Worm (Caenorhabditis elegans) whole organism, young adult: ENCODE data around the gene F59A1.13.
A peak's percentile ranks its signal among the peaks of the same experiment; 100 is the strongest.

Experiments
- B0035.1 ChIP-seq: sonication (generic microtip); optimal IDR thresholded peaks from 2 replicates; lab custom pipeline; 2016; ENCODE audit warnings: missing genetic modification characterization, mild to moderate bottlenecking, missing compliant biosample characterization, missing genotype, missing genetic modification reagents
- B0336.3 ChIP-seq: fragments of 200-800 bp; sonication (Bioruptor generic); IDR thresholded peaks from 2 replicates; pipeline ENCODE4 v1.3.6; 2022; ENCODE audit warnings: missing genetic modification characterization, missing compliant biosample characterization
- C06A6.2 ChIP-seq: fragments of 200-800 bp; sonication (Bioruptor generic); conservative IDR thresholded peaks from 2 replicates; pipeline ENCODE4 v1.3.6; 2022; ENCODE audit warnings: missing genetic modification characterization, missing compliant biosample characterization
- F10E7.11 ChIP-seq: sonication (generic microtip); optimal IDR thresholded peaks from 2 replicates; lab custom pipeline; 2017; ENCODE audit warnings: mild to moderate bottlenecking, missing genetic modification characterization, moderate library complexity, missing compliant biosample characterization
- F22D6.2 ChIP-seq: sonication (generic microtip); optimal IDR thresholded peaks from 2 replicates; lab custom pipeline; 2016; ENCODE audit warnings: mild to moderate bottlenecking, missing genetic modification characterization, missing compliant biosample characterization
- F23B12.7 ChIP-seq: sonication (generic microtip); optimal IDR thresholded peaks from 2 replicates; lab custom pipeline; 2017; ENCODE audit warnings: missing genetic modification characterization, mild to moderate bottlenecking, missing compliant biosample characterization, antibody characterized with exemption, moderate library complexity; ENCODE audit not compliant: insufficient read depth
- F39B2.1 ChIP-seq: fragments of 200-800 bp; sonication (Bioruptor generic); IDR thresholded peaks from 2 replicates; pipeline ENCODE4 v1.3.6; 2022; ENCODE audit warnings: missing genetic modification reagents, missing genetic modification characterization, missing compliant biosample characterization
- F49E8.2 ChIP-seq: sonication (generic microtip); optimal IDR thresholded peaks from 3 replicates; lab custom pipeline; 2017; ENCODE audit warnings: missing genetic modification characterization, mild to moderate bottlenecking, missing compliant biosample characterization, antibody characterized with exemption, moderate library complexity; ENCODE audit not compliant: insufficient read depth
- K11D2.4 ChIP-seq: fragments of 200-800 bp; sonication (Bioruptor generic); IDR thresholded peaks from 2 replicates; pipeline ENCODE4 v1.3.6; 2022; ENCODE audit warnings: missing genetic modification reagents, missing genetic modification characterization, missing compliant biosample characterization
- T07F8.4 ChIP-seq: sonication (generic microtip); optimal IDR thresholded peaks from 2 replicates; lab custom pipeline; 2016; ENCODE audit warnings: mild to moderate bottlenecking, missing genetic modification characterization, moderate library complexity, missing compliant biosample characterization
- T26A5.8 ChIP-seq: sonication (generic microtip); optimal IDR thresholded peaks from 2 replicates; lab custom pipeline; 2016; ENCODE audit warnings: missing genetic modification characterization, missing compliant biosample characterization
- Y79H2A.3 ChIP-seq: fragments of 200-800 bp; sonication (Bioruptor generic); conservative IDR thresholded peaks from 2 replicates; pipeline ENCODE4 v1.3.6; 2022; ENCODE audit warnings: missing genetic modification reagents, missing genetic modification characterization, missing compliant biosample characterization
- atf-7 ChIP-seq: sonication (generic microtip); optimal IDR thresholded peaks from 2 replicates; lab custom pipeline; 2017; ENCODE audit warnings: mild to moderate bottlenecking, missing genetic modification characterization, missing compliant biosample characterization
- attf-5 ChIP-seq: fragments of 200-800 bp; sonication (Bioruptor generic); optimal IDR thresholded peaks from 2 replicates; lab custom pipeline; 2018; ENCODE audit warnings: mild to moderate bottlenecking, missing genetic modification characterization, missing compliant biosample characterization
- attf-6 ChIP-seq: fragments of 200-800 bp; sonication (Bioruptor generic); IDR thresholded peaks from 2 replicates; pipeline ENCODE4 v1.3.6; 2022; ENCODE audit warnings: missing genetic modification reagents, missing genetic modification characterization, missing compliant biosample characterization
- ccch-3 ChIP-seq: fragments of 200-800 bp; sonication (Bioruptor generic); optimal IDR thresholded peaks from 2 replicates; lab custom pipeline; 2018; ENCODE audit warnings: mild to moderate bottlenecking, missing genetic modification characterization, missing compliant biosample characterization
- cebp-1 ChIP-seq, 2 experiments: fragments of 200-800 bp in 1 of 2; sonication (Bioruptor generic) in 1 of 2; sonication (generic microtip) in 1 of 2; IDR thresholded peaks in 1 of 2; optimal IDR thresholded peaks in 1 of 2; 2 replicates each; pipeline versions ENCODE4 v1.3.6 to Lab custom; 2017 to 2022; ENCODE audit warnings: missing compliant biosample characterization in 2 of 2, missing genetic modification characterization in 2 of 2, mild to moderate bottlenecking in 1 of 2, missing genetic modification reagents in 1 of 2, moderate library complexity in 1 of 2
- ceh-100 ChIP-seq: fragments of 200-800 bp; sonication (Bioruptor generic); IDR thresholded peaks from 2 replicates; pipeline ENCODE4 v1.3.6; 2022; ENCODE audit warnings: missing genetic modification reagents, missing genetic modification characterization, missing compliant biosample characterization
- ceh-58 ChIP-seq: fragments of 200-800 bp; sonication (Bioruptor generic); IDR thresholded peaks from 2 replicates; pipeline ENCODE4 v1.3.6; 2022; ENCODE audit warnings: missing genetic modification characterization, missing compliant biosample characterization
- ceh-91 ChIP-seq: fragments of 200-800 bp; sonication (Bioruptor generic); IDR thresholded peaks from 2 replicates; pipeline ENCODE4 v1.3.6; 2022; ENCODE audit warnings: missing genetic modification reagents, missing genetic modification characterization, missing compliant biosample characterization
- chd-7 ChIP-seq: sonication (generic microtip); optimal IDR thresholded peaks from 2 replicates; lab custom pipeline; 2016; ENCODE audit warnings: mild to moderate bottlenecking, missing genetic modification characterization, moderate library complexity, missing compliant biosample characterization
- dox-1 ChIP-seq: fragments of 200-800 bp; sonication (Bioruptor generic); IDR thresholded peaks from 2 replicates; pipeline ENCODE4 v1.3.6; 2022; ENCODE audit warnings: missing genetic modification reagents, missing genetic modification characterization, missing compliant biosample characterization
- dpff-1 ChIP-seq: sonication (generic microtip); optimal IDR thresholded peaks from 2 replicates; lab custom pipeline; 2017; ENCODE audit warnings: mild to moderate bottlenecking, missing genetic modification characterization, missing compliant biosample characterization
- egl-18 ChIP-seq: fragments of 200-800 bp; sonication (Bioruptor generic); IDR thresholded peaks from 2 replicates; pipeline ENCODE4 v1.3.6; 2022; ENCODE audit warnings: missing genetic modification reagents, missing genetic modification characterization, missing compliant biosample characterization
- egl-44 ChIP-seq: fragments of 200-800 bp; sonication (Bioruptor generic); IDR thresholded peaks from 2 replicates; pipeline ENCODE4 v1.3.6; 2022; ENCODE audit warnings: missing genetic modification reagents, missing genetic modification characterization, missing compliant biosample characterization
- egrh-3 ChIP-seq: fragments of 200-800 bp; sonication (Bioruptor generic); IDR thresholded peaks from 2 replicates; pipeline ENCODE4 v1.3.6; 2022; ENCODE audit warnings: missing genetic modification reagents, missing genetic modification characterization, missing compliant biosample characterization
- ekl-4 ChIP-seq: fragments of 200-800 bp; sonication (Bioruptor generic); IDR thresholded peaks from 2 replicates; pipeline ENCODE4 v1.3.6; 2022; ENCODE audit warnings: missing genetic modification reagents, missing genetic modification characterization, missing compliant biosample characterization
- ets-4 ChIP-seq: fragments of 200-800 bp; sonication (Bioruptor generic); optimal IDR thresholded peaks from 2 replicates; lab custom pipeline; 2018; ENCODE audit warnings: mild to moderate bottlenecking, missing genetic modification characterization, missing compliant biosample characterization
- fkh-3 ChIP-seq: sonication (generic microtip); optimal IDR thresholded peaks from 2 replicates; lab custom pipeline; 2016; ENCODE audit warnings: mild to moderate bottlenecking, missing genetic modification characterization, missing compliant biosample characterization
- hlh-26 ChIP-seq: fragments of 200-800 bp; sonication (Bioruptor generic); conservative IDR thresholded peaks from 2 replicates; pipeline ENCODE4 v1.3.6; 2022; ENCODE audit warnings: missing genetic modification reagents, missing genetic modification characterization, missing compliant biosample characterization
- hmg-1.2 ChIP-seq: fragments of 200-800 bp; sonication (Bioruptor generic); IDR thresholded peaks from 2 replicates; pipeline ENCODE4 v1.3.6; 2022; ENCODE audit warnings: missing genetic modification reagents, missing genetic modification characterization, missing compliant biosample characterization
- hrde-1 ChIP-seq: sonication (generic microtip); optimal IDR thresholded peaks from 2 replicates; lab custom pipeline; 2016; ENCODE audit warnings: missing genetic modification characterization, mild to moderate bottlenecking, missing compliant biosample characterization, moderate library complexity, missing genotype, missing genetic modification reagents, borderline replicate concordance
- hsf-1 ChIP-seq: fragments of 200-800 bp; sonication (Bioruptor generic); IDR thresholded peaks from 2 replicates; pipeline ENCODE4 v1.3.6; 2022; ENCODE audit warnings: missing genetic modification reagents, missing genetic modification characterization, missing compliant biosample characterization
- lin-26 ChIP-seq: fragments of 200-800 bp; sonication (Bioruptor generic); IDR thresholded peaks from 2 replicates; pipeline ENCODE4 v1.3.6; 2022; ENCODE audit warnings: missing genetic modification reagents, missing genetic modification characterization, missing compliant biosample characterization
- lir-1 ChIP-seq: fragments of 200-800 bp; sonication (Bioruptor generic); conservative IDR thresholded peaks from 2 replicates; pipeline ENCODE4 v1.3.6; 2022; ENCODE audit warnings: missing genetic modification reagents, missing genetic modification characterization, missing compliant biosample characterization
- madf-3 ChIP-seq: fragments of 200-800 bp; sonication (Bioruptor generic); IDR thresholded peaks from 2 replicates; pipeline ENCODE4 v1.3.6; 2022; ENCODE audit warnings: missing genetic modification reagents, missing genetic modification characterization, missing compliant biosample characterization
- mes-4 ChIP-seq: sonication (generic microtip); optimal IDR thresholded peaks from 2 replicates; lab custom pipeline; 2016; ENCODE audit warnings: missing genotype, missing genetic modification characterization, missing compliant biosample characterization
- nfya-1 ChIP-seq: sonication (generic microtip); optimal IDR thresholded peaks from 2 replicates; lab custom pipeline; 2017; ENCODE audit warnings: antibody characterized with exemption, missing compliant biosample characterization, missing genetic modification characterization, borderline replicate concordance; ENCODE audit not compliant: insufficient read depth
- nfyb-1 ChIP-seq: fragments of 200-800 bp; sonication (Bioruptor generic); IDR thresholded peaks from 2 replicates; pipeline ENCODE4 v1.3.6; 2022; ENCODE audit warnings: missing genetic modification reagents, missing genetic modification characterization, missing compliant biosample characterization
- nhr-80 ChIP-seq: sonication (generic microtip); optimal IDR thresholded peaks from 2 replicates; lab custom pipeline; 2016; ENCODE audit warnings: missing genetic modification characterization, missing compliant biosample characterization
- nhr-90 ChIP-seq: sonication (generic microtip); optimal IDR thresholded peaks from 2 replicates; lab custom pipeline; 2016; ENCODE audit warnings: missing genotype, mild to moderate bottlenecking, missing genetic modification characterization, missing compliant biosample characterization
- pha-4 ChIP-seq: fragments of 150-350 bp; sonication (generic microtip); optimal IDR thresholded peaks from 2 replicates; lab custom pipeline; 2014; ENCODE audit warnings: missing biosample characterization, missing genetic modification reagents, missing genetic modification characterization
- sdz-38 ChIP-seq: sonication (generic microtip); optimal IDR thresholded peaks from 2 replicates; lab custom pipeline; 2016; ENCODE audit warnings: missing genotype, missing genetic modification characterization, missing compliant biosample characterization
- sea-2 ChIP-seq: fragments of 200-800 bp; sonication (Bioruptor generic); IDR thresholded peaks from 2 replicates; pipeline ENCODE4 v1.3.6; 2022; ENCODE audit warnings: missing genetic modification characterization, missing compliant biosample characterization
- tbp1 ChIP-seq: fragments of 200-800 bp; sonication (Bioruptor generic); optimal IDR thresholded peaks from 2 replicates; lab custom pipeline; 2018; ENCODE audit warnings: mild to moderate bottlenecking, missing genetic modification characterization, missing compliant biosample characterization
- unc-62 ChIP-seq: fragments of 150-350 bp; optimal IDR thresholded peaks from 2 replicates; lab custom pipeline; 2014; ENCODE audit warnings: missing biosample characterization, missing genetic modification reagents, missing genetic modification characterization
- ztf-22 ChIP-seq: fragments of 200-800 bp; sonication (Bioruptor generic); optimal IDR thresholded peaks from 2 replicates; lab custom pipeline; 2018; ENCODE audit warnings: mild to moderate bottlenecking, missing genetic modification characterization, moderate library complexity, missing compliant biosample characterization
- ztf-25 ChIP-seq: fragments of 200-800 bp; sonication (Bioruptor generic); IDR thresholded peaks from 2 replicates; pipeline ENCODE4 v1.3.6; 2022; ENCODE audit warnings: missing genetic modification reagents, missing genetic modification characterization, missing compliant biosample characterization
- ztf-3 ChIP-seq: fragments of 200-800 bp; sonication (Bioruptor generic); optimal IDR thresholded peaks from 2 replicates; lab custom pipeline; 2018; ENCODE audit warnings: mild to moderate bottlenecking, missing genetic modification characterization, missing compliant biosample characterization

F59A1.13 gene

ce11 chrV:17659228-17659627 lies 31.6 kb downstream of the F59A1.13 start, which contains the start of gene fbxa-108 (continued):
- TF ChIP-seq unc-62 (peak; percentile 17), ceh-58 (GFP tag; lab: Robert Waterston, UW) (no peak), hrde-1 (tag; lab: Kevin White, UChicago) (no peak), egrh-3 (no peak), lin-26 (no peak), mes-4 (no peak), K11D2.4 (no peak), attf-6 (GFP tag; lab: Robert Waterston, UW) (no peak), T07F8.4 (tag; lab: Kevin White, UChicago) (no peak), cebp-1 (GFP tag; IDR thresholded peaks at IDR 0.05; lab: Robert Waterston, UW) (peak; percentile 97), cebp-1 (tag; optimal IDR thresholded peaks at IDR 0.05; lab: Kevin White, UChicago) (peak; percentile 97), ceh-91 (GFP tag; lab: Robert Waterston, UW) (no peak), tbp1 (GFP tag; lab: Kevin White, UChicago) (peak; percentile 22), ceh-100 (GFP tag; lab: Robert Waterston, UW) (no peak), fkh-3 (tag; lab: Kevin White, UChicago) (no peak), madf-3 (no peak), B0035.1 (tag; lab: Kevin White, UChicago) (no peak), dox-1 (GFP tag; lab: Robert Waterston, UW) (peak; percentile 55; the same call in 1 of the 2 replicates), sdz-38 (tag; lab: Kevin White, UChicago) (no peak), B0336.3 (peak; percentile 64), ztf-25 (GFP tag; lab: Robert Waterston, UW) (no peak), ztf-3 (no peak), hmg-1.2 (GFP tag; lab: Robert Waterston, UW) (no peak), ekl-4 (GFP tag; lab: Robert Waterston, UW) (no peak), atf-7 (tag; lab: Kevin White, UChicago) (peak; percentile 78), nfyb-1 (GFP tag; lab: Robert Waterston, UW) (peak; percentile 60; the same call in 1 of the 2 replicates), chd-7 (tag; lab: Kevin White, UChicago) (no peak), attf-5 (GFP tag; lab: Kevin White, UChicago) (peak; percentile 13), T26A5.8 (no peak), lir-1 (no peak), sea-2 (GFP tag; lab: Robert Waterston, UW) (no peak), egl-18 (GFP tag; lab: Robert Waterston, UW) (no peak), Y79H2A.3 (no peak), hsf-1 (GFP tag; lab: Robert Waterston, UW) (no peak), dpff-1 (tag; lab: Kevin White, UChicago) (no peak), nhr-90 (tag; lab: Kevin White, UChicago) (peak; percentile 59), F23B12.7 (tag; lab: Kevin White, UChicago) (peak; percentile 10), hlh-26 (no peak), F39B2.1 (GFP tag; lab: Robert Waterston, UW) (no peak), F22D6.2 (tag; lab: Kevin White, UChicago) (peak; percentile 9), ccch-3 (GFP tag; lab: Kevin White, UChicago) (no peak), ztf-22 (GFP tag; lab: Kevin White, UChicago) (peak; percentile 79), egl-44 (0 out of 2 replicates have a peak, but pooled peaks have one; percentile 46), nhr-80 (tag; lab: Kevin White, UChicago) (peak; percentile 99), ets-4 (peak; percentile 67), F49E8.2 (tag; lab: Kevin White, UChicago) (no peak), F10E7.11 (tag; lab: Kevin White, UChicago) (no peak), pha-4 (tag; lab: Kevin White, UChicago) (peak; percentile 82), nfya-1 (no peak), C06A6.2 (GFP tag; lab: Robert Waterston, UW) (no peak)
